Fruit fly (Drosophila melanogaster) whole organism, embryonic: ENCODE measurements around the gene CG10333.

Experiments
- Abd-B ChIP-seq: fragments of 200-800 bp; sonication (Bioruptor generic); optimal IDR thresholded peaks from 2 replicates; lab custom pipeline; 2018; ENCODE audit warnings: missing biosample characterization, mild to moderate bottlenecking, missing genetic modification characterization, moderate library complexity
- Atf3 ChIP-seq: fragments of 200-800 bp; sonication (Bioruptor generic); optimal IDR thresholded peaks from 3 replicates; lab custom pipeline; 2016; ENCODE audit warnings: missing biosample characterization, missing genetic modification characterization
- BEAF-32 ChIP-seq: fragments of 200-800 bp; sonication (Bioruptor generic); optimal IDR thresholded peaks from 3 replicates; lab custom pipeline; 2017; ENCODE audit warnings: missing biosample characterization, missing genetic modification characterization, mild to moderate bottlenecking, moderate library complexity, missing genetic modification reagents
- CG1024 ChIP-seq: fragments of 200-800 bp; sonication (Bioruptor generic); IDR thresholded peaks from 2 replicates; pipeline ENCODE4 v1.3.6; 2022; ENCODE audit warnings: missing biosample characterization, missing genetic modification characterization
- CG10366 ChIP-seq: fragments of 200-800 bp; sonication (Bioruptor generic); IDR thresholded peaks from 2 replicates; pipeline ENCODE4 v1.3.6; 2022; ENCODE audit warnings: missing biosample characterization, missing genetic modification characterization
- CG11696 ChIP-seq: fragments of 200-800 bp; sonication (Bioruptor generic); IDR thresholded peaks from 2 replicates; pipeline ENCODE4 v1.3.6; 2022; ENCODE audit warnings: missing biosample characterization, missing genetic modification characterization
- CG1233 ChIP-seq: fragments of 200-800 bp; sonication (Bioruptor generic); optimal IDR thresholded peaks from 4 replicates; lab custom pipeline; 2018; ENCODE audit warnings: missing biosample characterization, mild to moderate bottlenecking, missing genetic modification characterization
- CG14667 ChIP-seq: fragments of 200-800 bp; sonication (Bioruptor generic); IDR thresholded peaks from 2 replicates; pipeline ENCODE4 v1.3.6; 2022; ENCODE audit warnings: missing biosample characterization, missing genetic modification characterization
- CG15269 ChIP-seq: fragments of 200-800 bp; sonication (Bioruptor generic); optimal IDR thresholded peaks from 2 replicates; lab custom pipeline; 2018; ENCODE audit warnings: missing biosample characterization, mild to moderate bottlenecking, missing genetic modification characterization, moderate library complexity
- CG1647 ChIP-seq: fragments of 200-800 bp; sonication (Bioruptor generic); optimal IDR thresholded peaks from 3 replicates; lab custom pipeline; 2016; ENCODE audit warnings: missing biosample characterization, missing genetic modification characterization
- CG16815 ChIP-seq: fragments of 200-800 bp; sonication (Bioruptor generic); optimal IDR thresholded peaks from 3 replicates; lab custom pipeline; 2017; ENCODE audit warnings: missing biosample characterization, mild to moderate bottlenecking, missing genetic modification characterization
- CG16863 ChIP-seq: fragments of 200-800 bp; sonication (Bioruptor generic); optimal IDR thresholded peaks from 3 replicates; lab custom pipeline; 2016; ENCODE audit warnings: missing biosample characterization, missing genetic modification characterization
- CG17361 ChIP-seq: fragments of 200-800 bp; sonication (Bioruptor generic); IDR thresholded peaks from 3 replicates; pipeline ENCODE4 v1.3.6; 2022; ENCODE audit warnings: missing biosample characterization, missing genetic modification characterization
- CG17385 ChIP-seq: fragments of 200-800 bp; sonication (Bioruptor generic); optimal IDR thresholded peaks from 3 replicates; lab custom pipeline; 2018; ENCODE audit warnings: missing biosample characterization, mild to moderate bottlenecking, missing genetic modification characterization
- CG18262 ChIP-seq: fragments of 200-800 bp; optimal IDR thresholded peaks from 3 replicates; lab custom pipeline; 2019; ENCODE audit warnings: missing biosample characterization, mild to moderate bottlenecking, missing genetic modification characterization, moderate library complexity
- CG2129 ChIP-seq: fragments of 200-800 bp; sonication (Bioruptor generic); IDR thresholded peaks from 2 replicates; pipeline ENCODE4 v1.3.6; 2022; ENCODE audit warnings: missing biosample characterization, missing genetic modification characterization; ENCODE audit not compliant: partially characterized antibody
- CG8281 ChIP-seq: fragments of 200-800 bp; sonication (Bioruptor generic); optimal IDR thresholded peaks from 2 replicates; lab custom pipeline; 2018; ENCODE audit warnings: missing biosample characterization, mild to moderate bottlenecking, missing genetic modification characterization, moderate library complexity
- CG8924 ChIP-seq: fragments of 200-800 bp; optimal IDR thresholded peaks from 3 replicates; lab custom pipeline; 2019; ENCODE audit warnings: missing biosample characterization, mild to moderate bottlenecking, missing genetic modification characterization, moderate library complexity
- D19B ChIP-seq: fragments of 200-800 bp; sonication (Bioruptor generic); optimal IDR thresholded peaks from 2 replicates; lab custom pipeline; 2017; ENCODE audit warnings: missing biosample characterization, mild to moderate bottlenecking, missing genetic modification characterization
- Dad ChIP-seq: fragments of 200-800 bp; sonication (Bioruptor generic); optimal IDR thresholded peaks from 3 replicates; lab custom pipeline; 2016; ENCODE audit warnings: missing biosample characterization, missing genetic modification characterization
- Dip2 ChIP-seq: fragments of 200-800 bp; sonication (Bioruptor generic); IDR thresholded peaks from 2 replicates; pipeline ENCODE4 v1.3.6; 2022; ENCODE audit warnings: missing biosample characterization, missing genetic modification characterization
- Ets97D ChIP-seq: fragments of 200-800 bp; sonication (Bioruptor generic); optimal IDR thresholded peaks from 3 replicates; lab custom pipeline; 2016; ENCODE audit warnings: missing biosample characterization, missing genetic modification characterization
- Fer1 ChIP-seq: fragments of 200-800 bp; sonication (Bioruptor generic); optimal IDR thresholded peaks from 2 replicates; lab custom pipeline; 2017; ENCODE audit warnings: missing biosample characterization, mild to moderate bottlenecking, missing genetic modification characterization
- Fer2 ChIP-seq: fragments of 200-800 bp; sonication (Bioruptor generic); optimal IDR thresholded peaks from 2 replicates; lab custom pipeline; 2018; ENCODE audit warnings: missing biosample characterization, mild to moderate bottlenecking, missing genetic modification characterization, moderate library complexity
- GATAe ChIP-seq: fragments of 200-800 bp; sonication (Bioruptor generic); conservative IDR thresholded peaks from 2 replicates; pipeline ENCODE4 v1.3.6; 2022; ENCODE audit warnings: missing biosample characterization, missing genetic modification characterization
- Jarid2 ChIP-seq: fragments of 200-800 bp; sonication (Bioruptor generic); optimal IDR thresholded peaks from 3 replicates; lab custom pipeline; 2017; ENCODE audit warnings: mild to moderate bottlenecking, missing biosample characterization, missing genetic modification reagents, missing genetic modification characterization
- Mes4 ChIP-seq: fragments of 200-800 bp; sonication (Bioruptor generic); optimal IDR thresholded peaks from 2 replicates; lab custom pipeline; 2016; ENCODE audit warnings: missing biosample characterization, missing genetic modification characterization
- Myb ChIP-seq: fragments of 200-800 bp; sonication (Bioruptor generic); optimal IDR thresholded peaks from 2 replicates; lab custom pipeline; 2016; ENCODE audit warnings: missing biosample characterization, missing genetic modification characterization
- Nf-YA ChIP-seq: fragments of 200-800 bp; sonication (Bioruptor generic); IDR thresholded peaks from 2 replicates; pipeline ENCODE4 v1.3.6; 2022; ENCODE audit warnings: missing biosample characterization, missing genetic modification characterization
- Ptx1 ChIP-seq: fragments of 200-800 bp; sonication (Bioruptor generic); IDR thresholded peaks from 2 replicates; pipeline ENCODE4 v1.3.6; 2022; ENCODE audit warnings: missing biosample characterization, missing genetic modification characterization
- Sox100B ChIP-seq: fragments of 200-800 bp; sonication (Bioruptor generic); optimal IDR thresholded peaks from 3 replicates; lab custom pipeline; 2018; ENCODE audit warnings: missing biosample characterization, mild to moderate bottlenecking, missing genetic modification characterization
- ase ChIP-seq: fragments of 200-800 bp; sonication (Bioruptor generic); IDR thresholded peaks from 3 replicates; pipeline ENCODE4 v1.3.6; 2022; ENCODE audit warnings: missing biosample characterization, missing genetic modification characterization
- chinmo ChIP-seq: fragments of 200-800 bp; sonication (Bioruptor generic); IDR thresholded peaks from 4 replicates; pipeline ENCODE4 v1.3.6; 2022; ENCODE audit warnings: missing biosample characterization, missing genetic modification characterization; ENCODE audit not compliant: partially characterized antibody
- dimm ChIP-seq: fragments of 200-800 bp; sonication (Bioruptor generic); IDR thresholded peaks from 2 replicates; pipeline ENCODE4 v1.3.6; 2022; ENCODE audit warnings: missing biosample characterization, missing genetic modification characterization
- ftz-f1 ChIP-seq: fragments of 200-800 bp; sonication (Bioruptor generic); optimal IDR thresholded peaks from 2 replicates; lab custom pipeline; 2016; ENCODE audit warnings: missing biosample characterization, missing genetic modification characterization
- gcm ChIP-seq: fragments of 200-800 bp; sonication (Bioruptor generic); optimal IDR thresholded peaks from 2 replicates; lab custom pipeline; 2019; ENCODE audit warnings: missing biosample characterization, mild to moderate bottlenecking, missing genetic modification characterization, moderate library complexity
- jigr1 ChIP-seq: fragments of 200-800 bp; sonication (Bioruptor generic); IDR thresholded peaks from 3 replicates; pipeline ENCODE4 v1.3.6; 2022; ENCODE audit warnings: missing biosample characterization, missing genetic modification characterization
- jing ChIP-seq: fragments of 200-800 bp; sonication (Bioruptor generic); optimal IDR thresholded peaks from 2 replicates; lab custom pipeline; 2018; ENCODE audit warnings: missing biosample characterization, mild to moderate bottlenecking, missing genetic modification characterization
- klu ChIP-seq: fragments of 200-800 bp; sonication (Bioruptor generic); IDR thresholded peaks from 2 replicates; pipeline ENCODE4 v1.3.6; 2022; ENCODE audit warnings: missing biosample characterization, missing genetic modification characterization
- mld ChIP-seq: fragments of 200-800 bp; sonication (Bioruptor generic); IDR thresholded peaks from 3 replicates; pipeline ENCODE4 v1.3.6; 2022; ENCODE audit warnings: missing biosample characterization, missing genetic modification characterization; ENCODE audit not compliant: partially characterized antibody
- nerfin-2 ChIP-seq: fragments of 200-800 bp; sonication (Bioruptor generic); IDR thresholded peaks from 2 replicates; pipeline ENCODE4 v1.3.6; 2022; ENCODE audit warnings: missing biosample characterization, missing genetic modification characterization; ENCODE audit not compliant: partially characterized antibody
- pb ChIP-seq: fragments of 200-800 bp; sonication (Bioruptor generic); optimal IDR thresholded peaks from 3 replicates; lab custom pipeline; 2016; ENCODE audit warnings: missing biosample characterization, missing genetic modification characterization
- pita ChIP-seq: fragments of 200-800 bp; sonication (Bioruptor generic); optimal IDR thresholded peaks from 2 replicates; lab custom pipeline; 2017; ENCODE audit warnings: missing biosample characterization, mild to moderate bottlenecking, missing genetic modification characterization
- pnt ChIP-seq: fragments of 200-800 bp; sonication (Bioruptor generic); optimal IDR thresholded peaks from 3 replicates; lab custom pipeline; 2016; ENCODE audit warnings: missing biosample characterization, missing genetic modification characterization
- pros ChIP-seq: fragments of 200-800 bp; sonication (Bioruptor generic); optimal IDR thresholded peaks from 3 replicates; lab custom pipeline; 2019; ENCODE audit warnings: missing biosample characterization, mild to moderate bottlenecking, missing genetic modification characterization, moderate library complexity
- sc ChIP-seq, 3 experiments: fragments of >200 bp in 2 of 3; fragments of 200-800 bp in 1 of 3; sonication (Bioruptor generic) in 1 of 3; optimal IDR thresholded peaks; 2 replicates in 2 of 3; 3 replicates in 1 of 3; lab custom pipeline; 2017; ENCODE audit warnings: mild to moderate bottlenecking in 1 of 3, missing biosample characterization in 1 of 3, missing genetic modification characterization in 1 of 3, missing genetic modification reagents in 1 of 3
- shn ChIP-seq: fragments of 200-800 bp; sonication (Bioruptor generic); optimal IDR thresholded peaks from 3 replicates; lab custom pipeline; 2016; ENCODE audit warnings: missing biosample characterization, missing genetic modification characterization
- trh ChIP-seq: fragments of 200-800 bp; sonication (Bioruptor generic); optimal IDR thresholded peaks from 2 replicates; lab custom pipeline; 2016; ENCODE audit warnings: missing biosample characterization, missing genetic modification characterization
- ttk ChIP-seq: fragments of 200-800 bp; sonication (Bioruptor generic); IDR thresholded peaks from 2 replicates; pipeline ENCODE4 v2.1.2; 2022; ENCODE audit warnings: missing biosample characterization, missing genetic modification characterization
- zf30C ChIP-seq: fragments of 200-800 bp; sonication (Bioruptor generic); optimal IDR thresholded peaks from 3 replicates; lab custom pipeline; 2018; ENCODE audit warnings: missing biosample characterization, mild to moderate bottlenecking, missing genetic modification characterization

CG10333 gene

DNA sequence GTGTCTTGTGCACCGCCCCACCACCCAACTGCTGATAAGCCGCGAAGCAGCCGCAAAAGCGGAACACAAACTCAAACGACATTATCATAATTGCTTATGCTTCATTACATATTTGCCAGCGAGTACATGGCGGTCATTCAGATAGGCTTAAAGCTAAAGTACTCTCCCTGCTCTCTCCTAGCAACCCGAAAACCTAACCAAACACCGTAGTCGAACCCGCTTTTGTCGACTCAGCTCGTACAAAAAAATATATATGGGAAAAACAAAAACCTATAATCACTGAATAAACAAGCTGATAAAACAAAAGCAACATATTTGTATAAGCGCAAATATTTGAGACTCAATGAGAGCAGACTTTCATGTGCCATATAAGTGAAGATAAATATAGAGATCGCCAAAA, 20.4 kb downstream of the CG10333 start (continued):
- peak; percentile 91 for TF ChIP-seq Mes4 (GFP tag; lab: Kevin White, UChicago)
- TF ChIP-seq CG15269 (tag; lab: Kevin White, UChicago) = peak; percentile 76
- TF ChIP-seq pb = peak; percentile 57
- peak; percentile 64 for TF ChIP-seq Jarid2
- TF ChIP-seq Abd-B (GFP tag; lab: Kevin White, UChicago) = no peak
- TF ChIP-seq Atf3 = peak; percentile 79
- peak; percentile 65 for TF ChIP-seq ftz-f1 (GFP tag; lab: Kevin White, UChicago)
- peak; percentile 78 for TF ChIP-seq gcm (GFP tag; lab: Kevin White, UChicago)
- TF ChIP-seq ase (GFP tag; lab: Robert Waterston, UW) = no peak
- peak; percentile 46 for TF ChIP-seq D19B (GFP tag; lab: Kevin White, UChicago)
- TF ChIP-seq CG14667 = no peak
- peak; percentile 91 for TF ChIP-seq Fer1
- TF ChIP-seq pnt (GFP tag; lab: Kevin White, UChicago) = peak; percentile 77
- TF ChIP-seq CG1647 = peak; percentile 82
- 0 out of 2 replicates have a peak, but pooled peaks have one; percentile 12 for TF ChIP-seq GATAe (GFP tag; lab: Robert Waterston, UW)
- no peak for TF ChIP-seq BEAF-32 (GFP tag; lab: Kevin White, UChicago)
- peak; percentile 68 for TF ChIP-seq shn (GFP tag; lab: Kevin White, UChicago)
- peak; percentile 39; the same call in 1 of the 2 replicates for TF ChIP-seq CG10366
- TF ChIP-seq pita (GFP tag; lab: Kevin White, UChicago) = no peak
- no peak for TF ChIP-seq Dip2 (GFP tag; lab: Robert Waterston, UW)
- TF ChIP-seq Nf-YA (GFP tag; lab: Robert Waterston, UW) = peak; percentile 71
- TF ChIP-seq CG8281 = peak; percentile 52
- peak; percentile 76 for TF ChIP-seq CG8924 (tag; lab: Kevin White, UChicago)
- no peak for TF ChIP-seq jigr1
- peak; percentile 75 for TF ChIP-seq Sox100B (GFP tag; lab: Kevin White, UChicago)
- peak; percentile 58 for TF ChIP-seq Fer2
- no peak for TF ChIP-seq mld
- TF ChIP-seq CG11696 (GFP tag; lab: Robert Waterston, UW) = peak; percentile 68; the same call in 1 of the 2 replicates
- TF ChIP-seq CG16863 = peak; percentile 81
- peak; percentile 25; the same call in 1 of the 2 replicates for TF ChIP-seq ttk (GFP tag; lab: Robert Waterston, UW)
- TF ChIP-seq dimm (GFP tag; lab: Robert Waterston, UW) = no peak
- no peak for TF ChIP-seq nerfin-2 (GFP tag; lab: Robert Waterston, UW)
- TF ChIP-seq chinmo (GFP tag; lab: Robert Waterston, UW) = no peak
- no peak for TF ChIP-seq zf30C (GFP tag; lab: Kevin White, UChicago)
- no peak for TF ChIP-seq sc (optimal IDR thresholded peaks at IDR 0.05; lab: Kevin White, UChicago)
- peak; percentile 78 for TF ChIP-seq sc (GFP tag; optimal IDR thresholded peaks at IDR 0.05; lab: Kevin White, UChicago)
- TF ChIP-seq Ptx1 (GFP tag; lab: Robert Waterston, UW) = 0 out of 2 replicates have a peak, but pooled peaks have one; percentile 11
- TF ChIP-seq CG2129 (GFP tag; lab: Robert Waterston, UW) = no peak
- TF ChIP-seq Dad (GFP tag; lab: Kevin White, UChicago) = peak; percentile 75
- TF ChIP-seq trh (GFP tag; lab: Kevin White, UChicago) = peak; percentile 79
- TF ChIP-seq Ets97D = peak; percentile 51
- TF ChIP-seq jing (GFP tag; lab: Kevin White, UChicago) = no peak
- TF ChIP-seq CG18262 (tag; lab: Kevin White, UChicago) = peak; percentile 66
- TF ChIP-seq CG16815 = no peak
- TF ChIP-seq CG1233 (GFP tag; lab: Kevin White, UChicago) = peak; percentile 76
- no peak for TF ChIP-seq klu (GFP tag; lab: Robert Waterston, UW)
- peak; percentile 70 for TF ChIP-seq Myb (GFP tag; lab: Kevin White, UChicago)
- peak; percentile 40; the same call in 1 of the 2 replicates for TF ChIP-seq CG1024 (GFP tag; lab: Robert Waterston, UW)
- TF ChIP-seq CG17385 = peak; percentile 74
- TF ChIP-seq pros (GFP tag; lab: Kevin White, UChicago) = no peak
- peak; percentile 63; the same call in 2 of the 3 replicates for TF ChIP-seq CG17361 (GFP tag; lab: Robert Waterston, UW)
